Worm (Caenorhabditis elegans) whole organism, late embryonic: Measurements from ENCODE around the gene pak-1.

ENCODE experiments used
- K09A11.1 ChIP-seq: sonication (generic microtip); optimal IDR thresholded peaks from 2 replicates; lab custom pipeline; 2017; ENCODE audit warnings: antibody characterized with exemption, mild to moderate bottlenecking, missing genetic modification characterization, missing compliant biosample characterization; ENCODE audit not compliant: insufficient read depth
- ceh-14 ChIP-seq: sonication (generic microtip); optimal IDR thresholded peaks from 2 replicates; lab custom pipeline; 2016; ENCODE audit warnings: missing genotype, missing genetic modification characterization, missing compliant biosample characterization
- ceh-6 ChIP-seq: fragments of 200-800 bp; sonication (Bioruptor generic); optimal IDR thresholded peaks from 2 replicates; lab custom pipeline; 2018; ENCODE audit warnings: mild to moderate bottlenecking, missing genetic modification characterization, missing compliant biosample characterization
- elt-4 ChIP-seq: sonication (generic microtip); optimal IDR thresholded peaks from 2 replicates; lab custom pipeline; 2016; ENCODE audit warnings: missing genetic modification characterization, missing compliant biosample characterization
- hlh-8 ChIP-seq: sonication (generic microtip); optimal IDR thresholded peaks from 2 replicates; lab custom pipeline; 2016; ENCODE audit warnings: missing genotype, missing genetic modification characterization, missing compliant biosample characterization
- nhr-11 ChIP-seq: fragments of 150-350 bp; optimal IDR thresholded peaks from 2 replicates; lab custom pipeline; 2014; ENCODE audit warnings: missing biosample characterization, missing genetic modification characterization
- npax-4 ChIP-seq: sonication (generic microtip); optimal IDR thresholded peaks from 2 replicates; lab custom pipeline; 2016; ENCODE audit warnings: missing genetic modification characterization, missing compliant biosample characterization
- pag-3 ChIP-seq: sonication (generic microtip); optimal IDR thresholded peaks from 2 replicates; lab custom pipeline; 2016; ENCODE audit warnings: missing compliant biosample characterization, missing genetic modification characterization, borderline replicate concordance
- pqm-1 ChIP-seq: sonication (generic microtip); optimal IDR thresholded peaks from 2 replicates; lab custom pipeline; 2016; ENCODE audit warnings: missing genetic modification characterization, missing compliant biosample characterization
- sox-2 ChIP-seq: fragments of 200-800 bp; sonication (Bioruptor generic); IDR thresholded peaks from 2 replicates; pipeline ENCODE4 v1.3.6; 2022; ENCODE audit warnings: missing genetic modification reagents, missing genetic modification characterization, missing compliant biosample characterization
- syd-9 ChIP-seq: sonication (generic microtip); optimal IDR thresholded peaks from 2 replicates; lab custom pipeline; 2016; ENCODE audit warnings: mild to moderate bottlenecking, missing genetic modification characterization, moderate library complexity, missing compliant biosample characterization

DNA sequence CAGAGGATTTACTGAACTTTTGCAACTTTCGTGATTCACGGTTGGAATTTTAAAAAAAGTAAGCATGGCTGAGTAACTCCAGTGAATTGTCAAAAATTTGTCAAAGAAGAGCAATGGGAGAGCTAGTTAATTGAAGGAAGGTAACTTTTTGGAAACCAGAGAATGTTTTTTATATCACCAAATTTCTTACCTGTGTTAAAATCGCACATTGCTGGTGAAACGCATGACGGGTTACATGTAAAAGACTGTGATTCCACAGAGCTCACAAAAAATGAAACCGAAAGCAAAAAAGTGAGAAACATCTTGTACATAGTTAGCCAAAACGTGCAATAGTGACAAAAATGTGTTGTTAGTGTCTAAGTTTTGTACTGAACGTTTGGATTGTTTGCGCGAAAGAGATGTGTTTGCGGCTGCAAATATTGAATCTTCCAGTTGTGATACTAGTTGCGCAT, 49.3 kb downstream of the pak-1 start, which contains the start of gene F22F4.9:
- TF ChIP-seq syd-9 (tag; lab: Kevin White, UChicago) (no peak), sox-2 (GFP tag; lab: Robert Waterston, UW) (no peak), npax-4 (tag; lab: Kevin White, UChicago) (no peak), nhr-11 (no peak), K09A11.1 (tag; lab: Kevin White, UChicago) (no peak), pag-3 (no peak), pqm-1 (tag; lab: Kevin White, UChicago) (no peak), hlh-8 (tag; lab: Kevin White, UChicago) (no peak), elt-4 (tag; lab: Kevin White, UChicago) (no peak), ceh-6 (GFP tag; lab: Kevin White, UChicago) (no peak), ceh-14 (tag; lab: Kevin White, UChicago) (no peak)
